Worm (Caenorhabditis elegans): ENCODE measurements around the gene srg-4.

DNA sequence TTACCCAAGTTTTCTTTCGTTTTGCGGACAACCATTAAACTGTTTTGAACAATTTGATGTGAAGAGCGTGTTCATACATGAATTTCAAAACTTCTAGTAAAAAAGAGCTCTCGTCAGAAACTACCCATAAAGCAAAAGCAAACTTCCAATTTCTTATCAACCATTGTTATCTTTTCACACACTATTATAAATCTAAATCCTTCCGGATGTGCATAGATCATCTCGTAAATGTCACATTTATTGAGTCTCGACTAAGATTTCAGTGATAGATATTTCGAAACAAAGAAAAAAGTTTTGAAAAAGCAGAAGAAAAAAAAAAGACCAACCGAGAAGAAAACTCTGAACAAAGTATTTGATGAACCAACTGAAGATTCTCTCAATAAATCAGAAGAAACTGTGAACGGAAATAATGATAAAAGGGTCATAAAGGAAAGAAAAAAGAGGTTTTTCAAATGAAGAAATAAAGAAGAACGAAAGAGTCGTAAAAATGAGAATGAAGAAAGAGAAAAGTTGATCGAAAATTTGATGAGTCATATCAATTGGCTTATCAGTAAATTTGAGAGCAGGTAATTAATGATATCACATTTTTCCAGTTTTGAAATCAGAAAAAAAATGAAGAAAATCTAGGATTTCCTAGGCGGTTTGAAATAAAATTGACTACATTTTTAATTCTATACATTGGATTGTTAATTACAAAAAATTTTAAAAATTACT is 28.7 kb upstream of the srg-4 start:
- no peak for TF ChIP-seq hlh-15 (tag; optimal IDR thresholded peaks at IDR 0.05)
- TF ChIP-seq elt-2 (tag; optimal IDR thresholded peaks at IDR 0.05), result no peak
- no peak for TF ChIP-seq ceh-48 (tag; optimal IDR thresholded peaks at IDR 0.05)
- TF ChIP-seq dmd-4 (tag; optimal IDR thresholded peaks at IDR 0.05; ENCODE audit: borderline replicate concordance), result no peak
- TF ChIP-seq eyg-1 (tag; optimal IDR thresholded peaks at IDR 0.05), result no peak

Measured in whole organism, late embryonic.